Worm (Caenorhabditis elegans) whole organism, L4 larva: Measurements from ENCODE around the gene fut-8.

ENCODE experiments used
- T20F7.1 ChIP-seq: fragments of 200-800 bp; sonication (Bioruptor generic); optimal IDR thresholded peaks from 2 replicates; lab custom pipeline; 2018; ENCODE audit warnings: mild to moderate bottlenecking, missing genetic modification characterization, missing compliant biosample characterization
- Y5F2A.4 ChIP-seq: fragments of 200-800 bp; sonication (Bioruptor generic); optimal IDR thresholded peaks from 2 replicates; lab custom pipeline; 2018; ENCODE audit warnings: mild to moderate bottlenecking, missing genetic modification characterization, missing compliant biosample characterization
- Y75B8A.6 ChIP-seq: fragments of 200-800 bp; sonication (Bioruptor generic); IDR thresholded peaks from 2 replicates; pipeline ENCODE4 v1.3.6; 2022; ENCODE audit warnings: missing genetic modification reagents, missing genetic modification characterization, missing compliant biosample characterization
- aly-2 ChIP-seq: sonication (generic microtip); optimal IDR thresholded peaks from 2 replicates; lab custom pipeline; 2018; ENCODE audit warnings: missing biosample characterization, missing genetic modification characterization
- ama-1 ChIP-seq: fragments of 150-350 bp; optimal IDR thresholded peaks from 2 replicates; lab custom pipeline; 2014; ENCODE audit warnings: inconsistent platforms, mixed read lengths
- lsy-2 ChIP-seq, 2 experiments: fragments of 150-350 bp in 1 of 2; sonication (generic microtip) in 1 of 2; optimal IDR thresholded peaks; 2 replicates each; lab custom pipeline; 2014 to 2017; ENCODE audit warnings: missing biosample characterization in 2 of 2, missing genetic modification characterization in 2 of 2
- nhr-10 ChIP-seq: fragments of 150-350 bp; optimal IDR thresholded peaks from 2 replicates; lab custom pipeline; 2014; ENCODE audit warnings: missing biosample characterization, missing genetic modification characterization
- nhr-77 ChIP-seq: fragments of 150-350 bp; optimal IDR thresholded peaks from 2 replicates; lab custom pipeline; 2014; ENCODE audit warnings: missing biosample characterization, missing genetic modification characterization
- pha-4 ChIP-seq, 2 experiments: fragments of 150-350 bp in 1 of 2; fragments of 200-800 bp in 1 of 2; sonication (Bioruptor generic) in 1 of 2; IDR thresholded peaks in 1 of 2; optimal IDR thresholded peaks in 1 of 2; 2 replicates each; pipeline versions ENCODE4 v1.3.6 to Lab custom; 2014 to 2022; ENCODE audit warnings: missing genetic modification characterization in 2 of 2, missing genetic modification reagents in 2 of 2, missing biosample characterization in 1 of 2, missing compliant biosample characterization in 1 of 2
- snpc-4 ChIP-seq: fragments of 150-350 bp; optimal IDR thresholded peaks from 2 replicates; lab custom pipeline; 2014; ENCODE audit warnings: missing biosample characterization, missing genetic modification characterization
- unc-62 ChIP-seq, 3 experiments: fragments of 150-350 bp in 1 of 3; sonication (generic microtip); optimal IDR thresholded peaks in 2 of 3; peaks in 1 of 3; 1 replicate in 1 of 3; 2 replicates in 2 of 3; lab custom pipeline; 2014 to 2017; ENCODE audit warnings: missing biosample characterization in 3 of 3, missing genetic modification characterization in 3 of 3, missing genetic modification reagents in 3 of 3, missing genotype in 1 of 3

DNA sequence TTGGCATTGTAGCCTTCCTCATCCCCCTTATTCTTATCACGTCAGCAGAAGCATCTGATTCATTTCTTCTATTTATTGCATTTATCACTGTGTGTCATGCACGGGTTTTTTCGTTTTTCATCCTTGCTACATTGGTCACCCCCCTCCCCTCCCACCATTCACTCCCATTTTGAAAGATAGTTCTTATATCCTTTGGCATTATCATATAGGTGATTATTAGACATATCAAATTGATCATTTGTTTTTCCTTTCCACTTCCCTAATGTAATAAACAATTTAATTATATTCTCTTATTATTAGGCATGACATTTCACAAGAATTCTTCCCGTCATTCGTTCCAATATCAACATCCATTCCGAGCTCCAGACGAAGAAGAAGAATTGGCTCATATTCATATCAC lies 39.1 kb downstream of the fut-8 start, which contains the start of gene M03F8.1:
- no peak for TF ChIP-seq Y5F2A.4 (GFP tag; lab: Kevin White, UChicago)
- no peak for TF ChIP-seq nhr-77
- TF ChIP-seq ama-1 (lab: Kevin White, UChicago), result no peak
- no peak for TF ChIP-seq snpc-4 (tag; lab: Kevin White, UChicago)
- TF ChIP-seq pha-4 (GFP tag; IDR thresholded peaks at IDR 0.05; lab: Robert Waterston, UW), result no peak
- TF ChIP-seq pha-4 (tag; optimal IDR thresholded peaks at IDR 0.05; lab: Kevin White, UChicago), result no peak
- no peak for TF ChIP-seq T20F7.1 (GFP tag; lab: Kevin White, UChicago)
- no peak for TF ChIP-seq nhr-10 (tag; lab: Kevin White, UChicago)
- no peak for TF ChIP-seq lsy-2 (tag; optimal IDR thresholded peaks at IDR 0.05; lab: Kevin White, UChicago)
- TF ChIP-seq unc-62 (GFP tag; optimal IDR thresholded peaks at IDR 0.05 in 1 of 2; lab: Kevin White, UChicago), result peak in 1 of 2 experiments; percentile 75
- no peak for TF ChIP-seq unc-62 (tag; optimal IDR thresholded peaks at IDR 0.05; lab: Kevin White, UChicago)
- no peak for TF ChIP-seq aly-2 (tag; lab: Kevin White, UChicago)
- TF ChIP-seq Y75B8A.6 (GFP tag; lab: Robert Waterston, UW), result no peak
